Worm (Caenorhabditis elegans) whole organism, L1 larva: ENCODE measurements around the gene dpy-2.

ENCODE experiments used
- ama-1 ChIP-seq: fragments of 150-350 bp; optimal IDR thresholded peaks from 2 replicates; lab custom pipeline; 2014
- egl-27 ChIP-seq, 2 experiments: fragments of 150-350 bp in 1 of 2; sonication (generic microtip); optimal IDR thresholded peaks; 3 replicates each; lab custom pipeline; 2017 to 2018; ENCODE audit warnings: missing biosample characterization in 2 of 2, missing genetic modification characterization in 2 of 2, missing genetic modification reagents in 2 of 2
- fkh-10 ChIP-seq: sonication (generic microtip); optimal IDR thresholded peaks from 2 replicates; lab custom pipeline; 2017; ENCODE audit warnings: missing biosample characterization, missing genetic modification reagents, missing genetic modification characterization
- lin-35 ChIP-seq, 2 experiments: fragments of 150-350 bp; optimal IDR thresholded peaks; 2 replicates each; lab custom pipeline; 2014; ENCODE audit warnings: missing biosample characterization in 2 of 2, missing genetic modification characterization in 2 of 2, missing genetic modification reagents in 2 of 2
- mab-9 ChIP-seq: fragments of 200-800 bp; sonication (Bioruptor generic); IDR thresholded peaks from 2 replicates; pipeline ENCODE4 v1.3.6; 2022; ENCODE audit warnings: missing genetic modification reagents, missing genetic modification characterization, missing compliant biosample characterization
- nhr-11 ChIP-seq: fragments of 150-350 bp; optimal IDR thresholded peaks from 2 replicates; lab custom pipeline; 2014; ENCODE audit warnings: missing biosample characterization, missing genetic modification characterization
- nhr-12 ChIP-seq: sonication (generic microtip); optimal IDR thresholded peaks from 2 replicates; lab custom pipeline; 2017; ENCODE audit warnings: missing biosample characterization, missing genetic modification characterization
- nhr-20 ChIP-seq: sonication (generic microtip); optimal IDR thresholded peaks from 2 replicates; lab custom pipeline; 2016; ENCODE audit warnings: mild to moderate bottlenecking, missing genetic modification characterization, missing compliant biosample characterization
- nhr-77 ChIP-seq: fragments of 150-350 bp; optimal IDR thresholded peaks from 2 replicates; lab custom pipeline; 2014; ENCODE audit warnings: missing biosample characterization, missing genetic modification characterization
- rnt-1 ChIP-seq: sonication (generic microtip); optimal IDR thresholded peaks from 2 replicates; lab custom pipeline; 2016; ENCODE audit warnings: mild to moderate bottlenecking, missing genetic modification characterization, moderate library complexity, missing compliant biosample characterization
- sptf-1 ChIP-seq: fragments of 150-350 bp; optimal IDR thresholded peaks from 2 replicates; lab custom pipeline; 2014; ENCODE audit warnings: missing biosample characterization, missing genetic modification characterization
- unc-130 ChIP-seq: fragments of 150-350 bp; optimal IDR thresholded peaks from 2 replicates; lab custom pipeline; 2017; ENCODE audit warnings: missing biosample characterization, missing genetic modification characterization, inconsistent platforms
- unc-62 ChIP-seq: fragments of 150-350 bp; optimal IDR thresholded peaks from 2 replicates; lab custom pipeline; 2014; ENCODE audit warnings: missing biosample characterization, missing genetic modification reagents, missing genetic modification characterization
- ztf-4 ChIP-seq: fragments of 150-350 bp; optimal IDR thresholded peaks from 2 replicates; lab custom pipeline; 2014; ENCODE audit warnings: missing biosample characterization, missing genetic modification characterization

DNA sequence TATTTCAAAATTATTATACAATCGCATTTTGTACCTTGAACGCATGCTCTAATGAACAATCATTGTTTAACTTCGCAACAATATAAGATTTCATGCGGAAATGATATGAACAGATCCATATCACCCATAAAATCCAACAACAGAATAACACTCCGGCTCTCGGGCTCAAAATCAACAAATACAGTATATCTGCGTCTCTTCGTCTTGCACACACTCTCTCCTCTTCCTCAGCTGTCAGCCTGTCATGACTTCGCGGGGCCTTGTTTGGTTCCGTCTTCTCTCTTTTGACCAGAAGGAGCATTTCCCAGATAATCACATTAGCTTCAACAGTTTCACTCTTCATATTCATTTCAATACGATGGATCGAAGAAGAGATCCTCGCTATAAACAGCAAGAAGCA, 42.1 kb downstream of the dpy-2 start, which contains the start of gene F41G3.3:
- TF ChIP-seq egl-27 (tag; optimal IDR thresholded peaks at IDR 0.05; lab: Kevin White, UChicago) (no peak), nhr-77 (tag; lab: Kevin White, UChicago) (no peak), sptf-1 (no peak), ama-1 (no peak), nhr-11 (no peak), nhr-20 (tag; lab: Kevin White, UChicago) (no peak), nhr-12 (tag; lab: Kevin White, UChicago) (no peak), rnt-1 (tag; lab: Kevin White, UChicago) (no peak), unc-130 (tag; lab: Kevin White, UChicago) (no peak), unc-62 (GFP tag; lab: Kevin White, UChicago) (no peak), ztf-4 (tag; lab: Kevin White, UChicago) (no peak), fkh-10 (no peak), lin-35 (GFP tag; optimal IDR thresholded peaks at IDR 0.05; lab: Kevin White, UChicago) (no peak), mab-9 (GFP tag; lab: Robert Waterston, UW) (no peak)
